Worm (Caenorhabditis elegans): ENCODE data around the gene K09F6.6.

ce11 chrII:2302330-2302729, 23.2 kb upstream of the K09F6.6 start, which contains the start of gene B0281.6:
- TF ChIP-seq W03F9.2 (tag; optimal IDR thresholded peaks at IDR 0.05) (no peak), dao-5 (tag; optimal IDR thresholded peaks at IDR 0.05) (no peak)

Measured in whole organism, L4/young adult.